Worm (Caenorhabditis elegans) whole organism, L3 larva: ENCODE data around the gene srh-174.

ENCODE experiments used
- aly-2 ChIP-seq: fragments of 150-350 bp; optimal IDR thresholded peaks from 2 replicates; lab custom pipeline; 2014; ENCODE audit warnings: missing biosample characterization, missing genetic modification characterization
- fos-1 ChIP-seq: fragments of 150-350 bp; optimal IDR thresholded peaks from 2 replicates; lab custom pipeline; 2014; ENCODE audit warnings: missing biosample characterization, missing genetic modification characterization
- nhr-237 ChIP-seq: fragments of 150-350 bp; optimal IDR thresholded peaks from 2 replicates; lab custom pipeline; 2014; ENCODE audit warnings: missing biosample characterization, missing genetic modification characterization
- nhr-28 ChIP-seq: fragments of 150-350 bp; optimal IDR thresholded peaks from 2 replicates; lab custom pipeline; 2014; ENCODE audit warnings: missing biosample characterization, missing genetic modification characterization
- nhr-67 ChIP-seq: fragments of 150-350 bp; optimal IDR thresholded peaks from 2 replicates; lab custom pipeline; 2014; ENCODE audit warnings: missing biosample characterization, missing genetic modification characterization
- nhr-76 ChIP-seq: fragments of 150-350 bp; sonication (generic microtip); optimal IDR thresholded peaks from 5 replicates; lab custom pipeline; 2014; ENCODE audit warnings: missing biosample characterization, missing genetic modification characterization
- sea-2 ChIP-seq: fragments of 150-350 bp; sonication (generic microtip); optimal IDR thresholded peaks from 4 replicates; lab custom pipeline; 2014; ENCODE audit warnings: missing biosample characterization, missing genetic modification reagents, missing genetic modification characterization
- skn-1 ChIP-seq: fragments of 150-350 bp; optimal IDR thresholded peaks from 2 replicates; lab custom pipeline; 2014; ENCODE audit warnings: missing biosample characterization, missing genetic modification characterization
- snpc-4 ChIP-seq: fragments of 150-350 bp; optimal IDR thresholded peaks from 2 replicates; lab custom pipeline; 2014; ENCODE audit warnings: missing biosample characterization, missing genetic modification characterization
- tbx-2 ChIP-seq: sonication (generic microtip); optimal IDR thresholded peaks from 2 replicates; lab custom pipeline; 2016; ENCODE audit warnings: mild to moderate bottlenecking, missing genetic modification characterization, missing compliant biosample characterization
- unc-62 ChIP-seq: fragments of 150-350 bp; sonication (generic microtip); optimal IDR thresholded peaks from 4 replicates; lab custom pipeline; 2014; ENCODE audit warnings: missing biosample characterization, missing genetic modification reagents, missing genetic modification characterization
- ztf-11 ChIP-seq: fragments of 150-350 bp; optimal IDR thresholded peaks from 2 replicates; lab custom pipeline; 2014; ENCODE audit warnings: missing biosample characterization, missing genetic modification characterization

DNA sequence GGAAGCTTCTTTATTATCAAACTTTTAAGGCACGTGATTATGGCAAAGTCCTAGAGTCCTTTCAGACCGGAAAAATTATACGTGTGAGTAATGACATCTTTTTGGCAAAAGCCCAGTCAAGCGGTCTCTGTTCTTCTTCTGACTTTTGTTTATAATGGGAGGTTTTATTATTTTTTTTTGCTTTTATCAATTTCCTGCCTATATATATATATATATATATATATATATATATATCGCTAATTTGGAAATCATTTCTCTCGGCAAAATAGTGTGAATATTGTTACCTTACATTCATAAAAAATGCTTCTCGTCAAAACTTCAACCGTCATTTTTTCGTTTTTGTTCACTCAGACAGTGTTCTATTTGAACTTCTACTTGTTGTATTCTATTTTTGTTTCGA is 39.1 kb downstream of the srh-174 start, which contains the start of gene srbc-62:
- TF ChIP-seq tbx-2 (tag; lab: Kevin White, UChicago) (no peak), nhr-76 (tag; lab: Kevin White, UChicago) (no peak), snpc-4 (tag; lab: Kevin White, UChicago) (no peak), nhr-237 (tag; lab: Kevin White, UChicago) (no peak), nhr-67 (tag; lab: Kevin White, UChicago) (no peak), ztf-11 (tag; lab: Kevin White, UChicago) (no peak), fos-1 (tag; lab: Kevin White, UChicago) (no peak), nhr-28 (tag; lab: Kevin White, UChicago) (no peak), unc-62 (GFP tag; lab: Kevin White, UChicago) (no peak), sea-2 (no peak), skn-1 (no peak), aly-2 (tag; lab: Kevin White, UChicago) (no peak)
